ENCODE assay signal across 3 fruit fly cellular contexts in genomic region chr2L:5252399-5253030, dm6.
TF ChIP-seq lines count a peak whose summit lies in the region.

No protein-coding gene starts in this region.

TF ChIP-seq in whole organism, embryonic, 481 proteins besides CTCF, POLR2A, EP300 and RAD21 (continued from another document):
- TF ChIP-seq CG7745 (tag; optimal IDR thresholded peaks at IDR 0.05; lab: Kevin White, UChicago) (no peak), CG12104 (GFP tag; optimal IDR thresholded peaks at IDR 0.05; lab: Kevin White, UChicago) (no peak), Dref (GFP tag; IDR thresholded peaks at IDR 0.05; lab: Robert Waterston, UW) (0 out of 2 replicates have a peak, but pooled peaks have one; percentile 4), CG17802 (tag; optimal IDR thresholded peaks at IDR 0.05; lab: Kevin White, UChicago) (peak; percentile 74), CG3281 (GFP tag; optimal IDR thresholded peaks at IDR 0.05; lab: Kevin White, UChicago) (no peak), CG11723 (GFP tag; optimal IDR thresholded peaks at IDR 0.05; lab: Kevin White, UChicago) (no peak), CG31224 (GFP tag; IDR thresholded peaks at IDR 0.05; lab: Robert Waterston, UW) (no peak), kah (GFP tag; optimal IDR thresholded peaks at IDR 0.05; lab: Kevin White, UChicago) (no peak), toy (GFP tag; IDR thresholded peaks at IDR 0.05; lab: Robert Waterston, UW) (no peak), cad (GFP tag; optimal IDR thresholded peaks at IDR 0.05; lab: Kevin White, UChicago) (no peak), sens (GFP tag; lab: Kevin White, UChicago) (peak; percentile 66), Sin3A (optimal IDR thresholded peaks at IDR 0.05; lab: Kevin White, UChicago) (no peak), Six4 (GFP tag; optimal IDR thresholded peaks at IDR 0.05; lab: Kevin White, UChicago) (no peak), CG4730 (GFP tag; IDR thresholded peaks at IDR 0.05; lab: Robert Waterston, UW) (no peak), CG3726 (GFP tag; IDR thresholded peaks at IDR 0.05; lab: Robert Waterston, UW) (no peak), Fer1 (GFP tag; optimal IDR thresholded peaks at IDR 0.05; lab: Kevin White, UChicago) (no peak), Oaz (GFP tag; IDR thresholded peaks at IDR 0.05; lab: Robert Waterston, UW) (no peak), Hand (GFP tag; optimal IDR thresholded peaks at IDR 0.05; lab: Kevin White, UChicago) (no peak), vvl (GFP tag; IDR thresholded peaks at IDR 0.05; lab: Robert Waterston, UW) (no peak)

TF ChIP-seq in whole organism, prepupa, 60 proteins besides CTCF, POLR2A, EP300 and RAD21 (continued from another document):
- TF ChIP-seq topi (GFP tag; optimal IDR thresholded peaks at IDR 0.05; lab: Kevin White, UChicago): peak; percentile 76
- peak; percentile 43 for TF ChIP-seq Eip93F (GFP tag; optimal IDR thresholded peaks at IDR 0.05; lab: Kevin White, UChicago)
- TF ChIP-seq CG11902 (GFP tag; optimal IDR thresholded peaks at IDR 0.05; lab: Kevin White, UChicago): no peak
- TF ChIP-seq CG9139 (GFP tag; optimal IDR thresholded peaks at IDR 0.05; lab: Kevin White, UChicago): peak; percentile 19
- peak; percentile 82 for TF ChIP-seq Met (GFP tag; optimal IDR thresholded peaks at IDR 0.05; lab: Kevin White, UChicago)
- TF ChIP-seq fd59A (GFP tag; optimal IDR thresholded peaks at IDR 0.05; lab: Kevin White, UChicago): peak; percentile 70
- TF ChIP-seq CG10631 (GFP tag; optimal IDR thresholded peaks at IDR 0.05; lab: Kevin White, UChicago): peak; percentile 73
- TF ChIP-seq svp (GFP tag; lab: Kevin White, UChicago): peak; percentile 91
- no peak for TF ChIP-seq CG8319 (GFP tag; optimal IDR thresholded peaks at IDR 0.05; lab: Kevin White, UChicago)
- no peak for TF ChIP-seq CG6163 (GFP tag; IDR thresholded peaks at IDR 0.05; lab: Robert Waterston, UW)
- peak; percentile 75 for TF ChIP-seq Smox (GFP tag; optimal IDR thresholded peaks at IDR 0.05; lab: Kevin White, UChicago)
- TF ChIP-seq Blimp-1 (GFP tag; optimal IDR thresholded peaks at IDR 0.05; lab: Kevin White, UChicago): peak; percentile 32
- peak; percentile 62 for TF ChIP-seq CG6792 (GFP tag; optimal IDR thresholded peaks at IDR 0.05; lab: Kevin White, UChicago)
- TF ChIP-seq ss (GFP tag; optimal IDR thresholded peaks at IDR 0.05; lab: Kevin White, UChicago): peak; percentile 65 to 78
- no peak for TF ChIP-seq Gug (GFP tag; IDR thresholded peaks at IDR 0.05; lab: Robert Waterston, UW)
- TF ChIP-seq CG1621 (tag; optimal IDR thresholded peaks at IDR 0.05; lab: Kevin White, UChicago): no peak
- TF ChIP-seq Hr39 (GFP tag; optimal IDR thresholded peaks at IDR 0.05; lab: Kevin White, UChicago): peak; percentile 60
- TF ChIP-seq dsx (GFP tag; optimal IDR thresholded peaks at IDR 0.05; lab: Kevin White, UChicago; ENCODE audit: poor library complexity, severe bottlenecking): peak; percentile 66
- TF ChIP-seq CG3032 (tag; optimal IDR thresholded peaks at IDR 0.05; lab: Kevin White, UChicago): peak; percentile 74
- peak; percentile 0 for TF ChIP-seq CG16779 (tag; optimal IDR thresholded peaks at IDR 0.05; lab: Kevin White, UChicago)
- peak; percentile 61 for TF ChIP-seq Ets21C (GFP tag; optimal IDR thresholded peaks at IDR 0.05; lab: Kevin White, UChicago)
- no peak for TF ChIP-seq dac (GFP tag; optimal IDR thresholded peaks at IDR 0.05; lab: Kevin White, UChicago)
- peak; percentile 23 for TF ChIP-seq CG7368 (GFP tag; optimal IDR thresholded peaks at IDR 0.05; lab: Kevin White, UChicago)
- peak; percentile 61 for TF ChIP-seq CG10669 (GFP tag; optimal IDR thresholded peaks at IDR 0.05; lab: Kevin White, UChicago)
- TF ChIP-seq CG34406 (GFP tag; optimal IDR thresholded peaks at IDR 0.05; lab: Kevin White, UChicago): peak; percentile 51
- TF ChIP-seq CG6808 (GFP tag; optimal IDR thresholded peaks at IDR 0.05; lab: Kevin White, UChicago): peak; percentile 67
- peak; percentile 74 for TF ChIP-seq Ets96B (tag; optimal IDR thresholded peaks at IDR 0.05; lab: Kevin White, UChicago)
- peak; percentile 85 for TF ChIP-seq esn (GFP tag; optimal IDR thresholded peaks at IDR 0.05; lab: Kevin White, UChicago)
- TF ChIP-seq Sox15 (GFP tag; optimal IDR thresholded peaks at IDR 0.05; lab: Kevin White, UChicago): no peak
- no peak for TF ChIP-seq CG6276 (GFP tag; optimal IDR thresholded peaks at IDR 0.05; lab: Kevin White, UChicago)
- TF ChIP-seq pdm3 (GFP tag; optimal IDR thresholded peaks at IDR 0.05; lab: Kevin White, UChicago): peak; percentile 60
- peak; percentile 91 for TF ChIP-seq Eip78C (GFP tag; lab: Kevin White, UChicago)
- no peak for TF ChIP-seq CG15336 (GFP tag; IDR thresholded peaks at IDR 0.05; lab: Robert Waterston, UW)
- no peak for TF ChIP-seq Hr4 (GFP tag; optimal IDR thresholded peaks at IDR 0.05; lab: Kevin White, UChicago)
- peak; percentile 71 for TF ChIP-seq lz (GFP tag; optimal IDR thresholded peaks at IDR 0.05; lab: Kevin White, UChicago)
- TF ChIP-seq net (GFP tag; optimal IDR thresholded peaks at IDR 0.05; lab: Kevin White, UChicago): peak; percentile 17
- peak; percentile 52 for TF ChIP-seq CG8632 (GFP tag; optimal IDR thresholded peaks at IDR 0.05; lab: Kevin White, UChicago)
TF ChIP-seq in whole organism, prepupa: peak in this region for 41.

TF ChIP-seq in whole organism, wandering third instar larva, 38 proteins besides CTCF, POLR2A, EP300 and RAD21 (continued from another document):
- peak; percentile 60 for TF ChIP-seq dmrt93B (GFP tag; optimal IDR thresholded peaks at IDR 0.05; lab: Kevin White, UChicago)
- TF ChIP-seq CG32264 (GFP tag; optimal IDR thresholded peaks at IDR 0.05; lab: Kevin White, UChicago): no peak
- TF ChIP-seq tai (GFP tag; optimal IDR thresholded peaks at IDR 0.05; lab: Kevin White, UChicago): peak; percentile 74
- peak; percentile 77 for TF ChIP-seq psq (GFP tag; optimal IDR thresholded peaks at IDR 0.05; lab: Kevin White, UChicago)
- TF ChIP-seq h (GFP tag; optimal IDR thresholded peaks at IDR 0.05; lab: Kevin White, UChicago): peak; percentile 82
